Worm (Caenorhabditis elegans) whole organism, midembryonic: Measurements from ENCODE around the gene F40F12.3.

Experiments used
- T22C8.4 ChIP-seq: fragments of 200-800 bp; sonication (Bioruptor generic); IDR thresholded peaks from 2 replicates; pipeline ENCODE4 v1.3.6; 2022; ENCODE audit warnings: missing genetic modification characterization, missing compliant biosample characterization
- cog-1 ChIP-seq: sonication (generic microtip); optimal IDR thresholded peaks from 2 replicates; lab custom pipeline; 2016; ENCODE audit warnings: missing genetic modification characterization, missing compliant biosample characterization
- flt-1 ChIP-seq: fragments of 200-800 bp; sonication (Bioruptor generic); IDR thresholded peaks from 2 replicates; pipeline ENCODE4 v1.3.6; 2022; ENCODE audit warnings: missing genetic modification characterization, missing compliant biosample characterization
- klf-2 ChIP-seq: fragments of 200-800 bp; sonication (Bioruptor generic); conservative IDR thresholded peaks from 2 replicates; pipeline ENCODE4 v1.3.6; 2022; ENCODE audit warnings: missing genetic modification reagents, missing genetic modification characterization, missing compliant biosample characterization
- med-1 ChIP-seq: sonication (generic microtip); optimal IDR thresholded peaks from 2 replicates; lab custom pipeline; 2017; ENCODE audit warnings: missing genetic modification characterization, mild to moderate bottlenecking, missing compliant biosample characterization, antibody characterized with exemption, missing genetic modification reagents; ENCODE audit not compliant: insufficient read depth
- ref-1 ChIP-seq: fragments of 200-800 bp; sonication (Bioruptor generic); conservative IDR thresholded peaks from 2 replicates; pipeline ENCODE4 v1.3.6; 2022; ENCODE audit warnings: missing genetic modification reagents, missing genetic modification characterization, missing compliant biosample characterization
- tab-1 ChIP-seq: fragments of 200-800 bp; sonication (Bioruptor generic); IDR thresholded peaks from 2 replicates; pipeline ENCODE4 v1.3.6; 2022; ENCODE audit warnings: missing genetic modification characterization, missing compliant biosample characterization
- ztf-23 ChIP-seq: fragments of 200-800 bp; sonication (Bioruptor generic); IDR thresholded peaks from 2 replicates; pipeline ENCODE4 v1.3.6; 2022; ENCODE audit warnings: missing genetic modification reagents, missing genetic modification characterization, missing compliant biosample characterization
- ztf-29 ChIP-seq: fragments of 200-800 bp; sonication (Bioruptor generic); IDR thresholded peaks from 2 replicates; pipeline ENCODE4 v1.3.6; 2022; ENCODE audit warnings: missing genetic modification reagents, missing genetic modification characterization, missing compliant biosample characterization

Gene F40F12.3

ce11 chrIII:9941020-9941674, 20.5 kb upstream of the F40F12.3 start, which contains the start of the genes K03H1.9 and K03H1.12:
K03H1.9 (minus strand) TSS chrIII:9941490.
K03H1.12 (plus strand) TSS chrIII:9941624.
- TF ChIP-seq med-1 (GFP tag; lab: Kevin White, UChicago) = no peak
- TF ChIP-seq ref-1 (GFP tag; lab: Robert Waterston, UW) = no peak
- no peak for TF ChIP-seq T22C8.4
- no peak for TF ChIP-seq ztf-23 (GFP tag; lab: Robert Waterston, UW)
- TF ChIP-seq klf-2 (GFP tag; lab: Robert Waterston, UW) = no peak
- TF ChIP-seq ztf-29 (GFP tag; lab: Robert Waterston, UW) = no peak
- no peak for TF ChIP-seq flt-1 (GFP tag; lab: Robert Waterston, UW)
- no peak for TF ChIP-seq cog-1

- TF ChIP-seq ztf-23 (GFP tag; lab: Robert Waterston, UW) (no peak), ztf-29 (GFP tag; lab: Robert Waterston, UW) (no peak), ref-1 (GFP tag; lab: Robert Waterston, UW) (no peak), klf-2 (GFP tag; lab: Robert Waterston, UW) (no peak), cog-1 (no peak), flt-1 (GFP tag; lab: Robert Waterston, UW) (no peak), med-1 (GFP tag; lab: Kevin White, UChicago) (no peak), T22C8.4 (no peak), tab-1 (no peak)
Observed at ce11 chrIII:9932091-9932490, 11.4 kb upstream of the F40F12.3 start, which contains the start of gene dec-7. dec-7 (plus strand) TSS chrIII:9932398.

- TF ChIP-seq ref-1 (GFP tag; lab: Robert Waterston, UW) = no peak
- TF ChIP-seq T22C8.4 = no peak
- no peak for TF ChIP-seq tab-1
- TF ChIP-seq med-1 (GFP tag; lab: Kevin White, UChicago) = no peak
Observed at ce11 chrIII:9930406-9930805, 9.7 kb upstream of the F40F12.3 start.

- no peak for TF ChIP-seq tab-1
Observed at ce11 chrIII:9929525-9929924, 8.9 kb upstream of the F40F12.3 start.

ce11 chrIII:9928777-9929176, 8.1 kb upstream of the F40F12.3 start, which contains the start of gene ttr-1:
ttr-1 (plus strand) TSS chrIII:9929077.
- TF ChIP-seq med-1 (GFP tag; lab: Kevin White, UChicago) = no peak
- no peak for TF ChIP-seq klf-2 (GFP tag; lab: Robert Waterston, UW)
- no peak for TF ChIP-seq ztf-23 (GFP tag; lab: Robert Waterston, UW)
- no peak for TF ChIP-seq flt-1 (GFP tag; lab: Robert Waterston, UW)
- no peak for TF ChIP-seq ztf-29 (GFP tag; lab: Robert Waterston, UW)
- TF ChIP-seq T22C8.4 = no peak
- TF ChIP-seq tab-1 = no peak
- no peak for TF ChIP-seq cog-1
- TF ChIP-seq ref-1 (GFP tag; lab: Robert Waterston, UW) = no peak

ce11 chrIII:9927378-9927777, 6.7 kb upstream of the F40F12.3 start, which contains the start of gene ttr-2:
ttr-2 (plus strand) TSS chrIII:9927769.
- TF ChIP-seq med-1 (GFP tag; lab: Kevin White, UChicago) = no peak
- TF ChIP-seq cog-1 = no peak
- no peak for TF ChIP-seq ztf-29 (GFP tag; lab: Robert Waterston, UW)
- no peak for TF ChIP-seq T22C8.4
- no peak for TF ChIP-seq ztf-23 (GFP tag; lab: Robert Waterston, UW)
- TF ChIP-seq tab-1 = no peak
- TF ChIP-seq flt-1 (GFP tag; lab: Robert Waterston, UW) = no peak
- TF ChIP-seq ref-1 (GFP tag; lab: Robert Waterston, UW) = no peak
- TF ChIP-seq klf-2 (GFP tag; lab: Robert Waterston, UW) = no peak

ce11 chrIII:9926650-9927049, 6.0 kb upstream of the F40F12.3 start, which contains the start of gene ttr-3:
ttr-3 (minus strand) TSS chrIII:9926750.
- TF ChIP-seq flt-1 (GFP tag; lab: Robert Waterston, UW) (no peak), ref-1 (GFP tag; lab: Robert Waterston, UW) (no peak), med-1 (GFP tag; lab: Kevin White, UChicago) (no peak), cog-1 (no peak), klf-2 (GFP tag; lab: Robert Waterston, UW) (no peak), tab-1 (no peak), ztf-29 (GFP tag; lab: Robert Waterston, UW) (no peak), ztf-23 (GFP tag; lab: Robert Waterston, UW) (no peak), T22C8.4 (no peak)

- TF ChIP-seq flt-1 (GFP tag; lab: Robert Waterston, UW) (no peak), cog-1 (no peak), ztf-23 (GFP tag; lab: Robert Waterston, UW) (no peak), tab-1 (no peak), klf-2 (GFP tag; lab: Robert Waterston, UW) (no peak), T22C8.4 (no peak), med-1 (GFP tag; lab: Kevin White, UChicago) (no peak), ref-1 (GFP tag; lab: Robert Waterston, UW) (no peak), ztf-29 (GFP tag; lab: Robert Waterston, UW) (no peak)
Observed at ce11 chrIII:9922874-9923273, 2.2 kb upstream of the F40F12.3 start, which contains the start of gene cbp-2. cbp-2 (plus strand) TSS chrIII:9923174.

ce11 chrIII:9922310-9922709, 1.6 kb upstream of the F40F12.3 start:
- no peak for TF ChIP-seq ref-1 (GFP tag; lab: Robert Waterston, UW)
- no peak for TF ChIP-seq ztf-23 (GFP tag; lab: Robert Waterston, UW)
- no peak for TF ChIP-seq flt-1 (GFP tag; lab: Robert Waterston, UW)
- no peak for TF ChIP-seq tab-1
- TF ChIP-seq klf-2 (GFP tag; lab: Robert Waterston, UW) = no peak

- TF ChIP-seq ztf-29 (GFP tag; lab: Robert Waterston, UW) (no peak), ztf-23 (GFP tag; lab: Robert Waterston, UW) (no peak), cog-1 (no peak), tab-1 (no peak), flt-1 (GFP tag; lab: Robert Waterston, UW) (no peak), ref-1 (GFP tag; lab: Robert Waterston, UW) (no peak), T22C8.4 (no peak), klf-2 (GFP tag; lab: Robert Waterston, UW) (no peak), med-1 (GFP tag; lab: Kevin White, UChicago) (no peak)
Observed at ce11 chrIII:9913722-9914121, 6.9 kb downstream of the F40F12.3 start, which contains the start of gene cbp-3. cbp-3 (plus strand) TSS chrIII:9913993.
